Fruit fly (Drosophila melanogaster) whole organism, pupa: ENCODE results near the gene CG16713.

Experiments
- CG12605 ChIP-seq: fragments of 200-800 bp; sonication (Bioruptor generic); IDR thresholded peaks from 2 replicates; pipeline ENCODE4 v1.3.6; 2022; ENCODE audit warnings: missing biosample characterization, missing genetic modification characterization
- CG17806 ChIP-seq: fragments of 200-800 bp; sonication (Bioruptor generic); optimal IDR thresholded peaks from 2 replicates; lab custom pipeline; 2018; ENCODE audit warnings: missing biosample characterization, mild to moderate bottlenecking, missing genetic modification characterization, moderate library complexity
- CG4496 ChIP-seq: fragments of 200-800 bp; sonication (Bioruptor generic); IDR thresholded peaks from 3 replicates; pipeline ENCODE4 v1.3.6; 2022; ENCODE audit warnings: missing biosample characterization, missing genetic modification characterization
- Ets98B ChIP-seq: fragments of 200-800 bp; sonication (Bioruptor generic); IDR thresholded peaks from 2 replicates; pipeline ENCODE4 v1.3.6; 2022; ENCODE audit warnings: missing biosample characterization, missing genetic modification characterization
- Pif1A ChIP-seq: fragments of 200-800 bp; sonication (Bioruptor generic); optimal IDR thresholded peaks from 3 replicates; lab custom pipeline; 2016; ENCODE audit warnings: missing biosample characterization, missing genetic modification characterization

DNA sequence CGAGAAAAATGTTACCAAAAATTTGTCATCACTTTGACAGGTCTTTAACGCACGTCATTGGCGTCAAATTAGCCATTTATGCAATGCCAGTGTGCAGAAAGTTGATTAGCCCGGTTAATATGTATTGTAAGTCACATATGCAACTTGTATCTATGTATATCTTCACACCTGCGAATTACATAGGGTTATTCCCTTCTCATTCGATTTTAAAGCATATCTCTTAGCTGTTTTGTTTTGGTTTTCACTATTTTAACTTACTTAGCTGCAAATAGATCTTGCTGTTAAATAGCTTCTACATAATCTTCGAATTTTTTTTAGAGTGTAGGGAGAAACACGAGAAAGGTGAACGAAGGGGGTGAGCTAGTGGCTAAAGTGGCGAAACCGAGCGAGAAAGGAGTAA lies 35.8 kb upstream of the CG16713 start:
- TF ChIP-seq CG12605, result no peak
- peak; percentile 13; the same call in 1 of the 2 replicates for TF ChIP-seq Ets98B (GFP tag; lab: Robert Waterston, UW)
- no peak for TF ChIP-seq Pif1A (GFP tag; lab: Kevin White, UChicago)
- TF ChIP-seq CG4496 (GFP tag; lab: Robert Waterston, UW), result no peak
- TF ChIP-seq CG17806, result no peak
